Worm (Caenorhabditis elegans): ENCODE measurements around the gene zim-1.

- TF ChIP-seq flt-1 (GFP tag; IDR thresholded peaks at IDR 0.05) (no peak), ztf-29 (GFP tag; IDR thresholded peaks at IDR 0.05) (no peak), T22C8.4 (GFP tag; IDR thresholded peaks at IDR 0.05) (no peak), ztf-23 (GFP tag; IDR thresholded peaks at IDR 0.05) (no peak), klf-2 (GFP tag; conservative IDR thresholded peaks at IDR 0.05) (no peak), ref-1 (GFP tag; conservative IDR thresholded peaks at IDR 0.05) (no peak)
Observed at ce11 chrIV:10530648-10531047, 16.2 kb upstream of the zim-1 start, which contains the start of gene T07G12.2.

Measured in whole organism, midembryonic.